Worm (Caenorhabditis elegans) whole organism, L3 larva: ENCODE results near the gene str-90.

Experiments used
- R02D3.7 ChIP-seq: fragments of 150-350 bp; optimal IDR thresholded peaks from 2 replicates; lab custom pipeline; 2014; ENCODE audit warnings: missing biosample characterization, missing genetic modification characterization
- aly-2 ChIP-seq: fragments of 150-350 bp; optimal IDR thresholded peaks from 2 replicates; lab custom pipeline; 2014; ENCODE audit warnings: missing biosample characterization, missing genetic modification characterization
- ama-1 ChIP-seq: fragments of 150-350 bp; optimal IDR thresholded peaks from 2 replicates; lab custom pipeline; 2018
- egl-27 ChIP-seq: sonication (generic microtip); optimal IDR thresholded peaks from 4 replicates; lab custom pipeline; 2017; ENCODE audit warnings: missing biosample characterization, missing genetic modification reagents, missing genetic modification characterization
- nhr-28 ChIP-seq: fragments of 150-350 bp; optimal IDR thresholded peaks from 2 replicates; lab custom pipeline; 2014; ENCODE audit warnings: missing biosample characterization, missing genetic modification characterization
- nhr-77 ChIP-seq: fragments of 150-350 bp; optimal IDR thresholded peaks from 2 replicates; lab custom pipeline; 2014; ENCODE audit warnings: missing biosample characterization, missing genetic modification characterization

- TF ChIP-seq aly-2 (no peak), nhr-77 (tag; lab: Kevin White, UChicago) (no peak), egl-27 (tag; lab: Kevin White, UChicago) (no peak), nhr-28 (tag; lab: Kevin White, UChicago) (no peak), ama-1 (lab: Kevin White, UChicago) (no peak), R02D3.7 (tag; lab: Kevin White, UChicago) (no peak)
Measured at ce11 chrV:8145329-8145728, 42.3 kb downstream of the str-90 start, which contains the start of gene D1014.13.
